Fruit fly (Drosophila melanogaster): Measurements from ENCODE around the gene CG43736.

- peak; percentile 87 for TF ChIP-seq OdsH (GFP tag; optimal IDR thresholded peaks at IDR 0.05)
- peak; percentile 62 for TF ChIP-seq sage (GFP tag; optimal IDR thresholded peaks at IDR 0.05)
- peak in 1 of 2 experiments; percentile 90 for TF ChIP-seq foxo (GFP tag; optimal IDR thresholded peaks at IDR 0.05)
- peak; percentile 85 for TF ChIP-seq HLH106 (tag; optimal IDR thresholded peaks at IDR 0.05)
- peak; percentile 91 for TF ChIP-seq br (GFP tag; optimal IDR thresholded peaks at IDR 0.05)
- no peak for TF ChIP-seq lola (GFP tag; optimal IDR thresholded peaks at IDR 0.05)
- TF ChIP-seq Myc (optimal IDR thresholded peaks at IDR 0.05), result no peak
- TF ChIP-seq Sp1 (GFP tag; optimal IDR thresholded peaks at IDR 0.05), result peak; percentile 94
Observed at dm6 chrX:6855366-6856200, 8.1 kb upstream of the CG43736 start.

Measured in whole organism, wandering third instar larva.